Fruit fly (Drosophila melanogaster) whole organism: ENCODE data around the gene CG9427.

Experiments used
- CG8478 ChIP-seq: fragments of >200 bp; optimal IDR thresholded peaks from 2 replicates; lab custom pipeline; 2018; ENCODE audit warnings: inconsistent platforms
- Dll ChIP-seq: fragments of >200 bp; optimal IDR thresholded peaks from 2 replicates; lab custom pipeline; 2017
- pan ChIP-seq: fragments of >200 bp; optimal IDR thresholded peaks from 2 replicates; lab custom pipeline; 2017
- psq ChIP-seq: fragments of >200 bp; optimal IDR thresholded peaks from 2 replicates; lab custom pipeline; 2017
- usp ChIP-seq: fragments of >200 bp; optimal IDR thresholded peaks from 2 replicates; lab custom pipeline; 2017; ENCODE audit warnings: missing biosample characterization, missing genetic modification characterization, mixed read lengths

dm6 chr3R:9674196-9674693 is 47.5 kb upstream of the CG9427 start, which contains the start of gene Dhc1:
- TF ChIP-seq CG8478 (lab: Kevin White, UChicago) (no peak), psq (lab: Kevin White, UChicago) (no peak), Dll (lab: Kevin White, UChicago) (no peak), pan (no peak), usp (GFP tag; lab: Kevin White, UChicago) (no peak)
